Fruit fly (Drosophila melanogaster): ENCODE data around the gene RpS27.

The RpS27 gene

dm6 chr3R:25247379-25247869, at the start of gene RpS27, which contains the start of gene Nup37 (continued):
- TF ChIP-seq HLH4C (GFP tag; IDR thresholded peaks at IDR 0.05; ENCODE audit: partially characterized antibody) (no peak), nerfin-2 (GFP tag; IDR thresholded peaks at IDR 0.05; ENCODE audit: partially characterized antibody) (no peak), Opbp (GFP tag; IDR thresholded peaks at IDR 0.05; ENCODE audit: partially characterized antibody) (peak; percentile 100), crc (GFP tag; optimal IDR thresholded peaks at IDR 0.05) (peak; percentile 97), Sox100B (GFP tag; optimal IDR thresholded peaks at IDR 0.05) (peak; percentile 97), CG17829 (tag; optimal IDR thresholded peaks at IDR 0.05) (peak; percentile 94), CG13894 (tag; optimal IDR thresholded peaks at IDR 0.05) (peak; percentile 96), CG7372 (GFP tag; IDR thresholded peaks at IDR 0.05) (peak; percentile 94), Nf-YC (tag; optimal IDR thresholded peaks at IDR 0.05) (peak; percentile 88), CG9932 (GFP tag; IDR thresholded peaks at IDR 0.05) (peak; percentile 98), Doc2 (GFP tag; IDR thresholded peaks at IDR 0.05) (peak; percentile 94), cas (GFP tag; IDR thresholded peaks at IDR 0.05) (peak; percentile 91), CG14667 (GFP tag; IDR thresholded peaks at IDR 0.05) (peak; percentile 93), CG6765 (GFP tag; optimal IDR thresholded peaks at IDR 0.05) (peak; percentile 100), Lhr (GFP tag; optimal IDR thresholded peaks at IDR 0.05) (peak; percentile 97), phol (tag; optimal IDR thresholded peaks at IDR 0.05) (peak; percentile 97), schlank (tag; optimal IDR thresholded peaks at IDR 0.05) (peak; percentile 99), CG3065 (GFP tag; optimal IDR thresholded peaks at IDR 0.05) (peak; percentile 98), salm (tag; optimal IDR thresholded peaks at IDR 0.05) (peak; percentile 90), nau (GFP tag; optimal IDR thresholded peaks at IDR 0.05) (peak; percentile 98), Adf1 (GFP tag; IDR thresholded peaks at IDR 0.05) (peak; percentile 79), CG9215 (GFP tag; IDR thresholded peaks at IDR 0.05) (peak; percentile 91), sob (GFP tag; IDR thresholded peaks at IDR 0.05) (peak; percentile 99), GATAe (GFP tag; conservative IDR thresholded peaks at IDR 0.05) (peak; percentile 87), bowl (GFP tag; IDR thresholded peaks at IDR 0.05) (peak; percentile 88), Ada2b (GFP tag; IDR thresholded peaks at IDR 0.05) (peak; percentile 87), CG6813 (GFP tag; optimal IDR thresholded peaks at IDR 0.05) (peak; percentile 98), CG11504 (tag; optimal IDR thresholded peaks at IDR 0.05) (peak; percentile 93), CG11398 (GFP tag; optimal IDR thresholded peaks at IDR 0.05) (peak; percentile 99), CG31441 (GFP tag; IDR thresholded peaks at IDR 0.05) (peak; percentile 98), CG6254 (GFP tag; optimal IDR thresholded peaks at IDR 0.05) (peak; percentile 89), YL-1 (GFP tag; optimal IDR thresholded peaks at IDR 0.05) (peak; percentile 100), wdn (GFP tag; IDR thresholded peaks at IDR 0.05) (peak; percentile 94)

DNA sequence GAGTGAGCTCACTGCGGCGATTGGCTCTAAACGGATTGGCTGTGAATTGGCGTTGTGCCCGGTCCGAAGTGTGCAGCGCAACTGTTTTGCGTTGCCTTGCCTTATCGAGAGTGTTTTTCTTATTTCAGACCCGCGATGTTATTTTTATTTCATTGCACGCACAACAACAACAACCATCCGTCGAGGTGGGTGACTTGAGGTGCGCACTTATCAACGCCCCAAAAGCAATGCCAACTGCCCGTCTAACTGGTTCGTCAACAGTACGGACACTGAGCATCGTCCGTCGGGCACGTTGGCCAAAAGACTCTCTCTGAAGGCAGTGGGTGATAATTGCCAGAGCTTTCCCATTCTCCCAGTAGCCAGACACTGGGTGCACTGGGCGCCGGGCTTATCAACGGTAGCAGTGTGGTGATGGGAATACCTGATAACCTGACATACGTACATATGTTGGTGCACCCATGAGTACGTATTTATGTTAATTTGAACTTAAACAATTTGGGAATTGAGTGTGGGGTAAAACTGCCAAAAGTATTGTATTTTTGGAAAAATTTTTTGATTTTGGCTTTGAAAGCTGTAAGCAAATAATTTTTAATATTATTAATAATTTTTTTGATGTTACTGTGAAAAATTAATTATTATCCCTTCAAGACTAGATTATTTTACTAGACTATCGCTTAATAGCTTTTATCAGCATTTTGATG, 48.2 kb upstream of the RpS27 start, which contains the start of gene CG31102:
Gene CG31102, minus strand, starts transcription at position 275 of the 701 bp plus-strand sequence.
- TF ChIP-seq exex (tag; optimal IDR thresholded peaks at IDR 0.05) (peak; percentile 78), lbe (GFP tag; optimal IDR thresholded peaks at IDR 0.05) (peak; percentile 24), Rfx (GFP tag; IDR thresholded peaks at IDR 0.05) (0 out of 2 replicates have a peak, but pooled peaks have one; percentile 12), Jarid2 (GFP tag; optimal IDR thresholded peaks at IDR 0.05) (peak; percentile 16), CG4820 (GFP tag; optimal IDR thresholded peaks at IDR 0.05) (no peak), CG12769 (tag; optimal IDR thresholded peaks at IDR 0.05) (peak; percentile 80), CG5180 (GFP tag; optimal IDR thresholded peaks at IDR 0.05) (no peak), seq (GFP tag; IDR thresholded peaks at IDR 0.05) (no peak), CG18599 (GFP tag; optimal IDR thresholded peaks at IDR 0.05) (peak; percentile 13), GATAe (GFP tag; conservative IDR thresholded peaks at IDR 0.05) (0 out of 2 replicates have a peak, but pooled peaks have one; percentile 29), hb (GFP tag; IDR thresholded peaks at IDR 0.05; ENCODE audit: partially characterized antibody) (no peak), CG31441 (GFP tag; IDR thresholded peaks at IDR 0.05) (0 out of 2 replicates have a peak, but pooled peaks have one; percentile 36), CG11696 (GFP tag; IDR thresholded peaks at IDR 0.05) (peak; percentile 53; the same call in 1 of the 2 replicates), CG8089 (GFP tag; optimal IDR thresholded peaks at IDR 0.05) (no peak), chinmo (GFP tag; IDR thresholded peaks at IDR 0.05; ENCODE audit: partially characterized antibody) (peak; percentile 85; the same call in 3 of the 4 replicates), tll (GFP tag; optimal IDR thresholded peaks at IDR 0.05) (no peak), CG3847 (GFP tag; IDR thresholded peaks at IDR 0.05) (no peak), Dbx (GFP tag; IDR thresholded peaks at IDR 0.05) (0 out of 3 replicates have a peak, but pooled peaks have one; percentile 37)

All from whole organism, embryonic.